Worm (Caenorhabditis elegans): ENCODE measurements around the gene ZC455.1.

DNA sequence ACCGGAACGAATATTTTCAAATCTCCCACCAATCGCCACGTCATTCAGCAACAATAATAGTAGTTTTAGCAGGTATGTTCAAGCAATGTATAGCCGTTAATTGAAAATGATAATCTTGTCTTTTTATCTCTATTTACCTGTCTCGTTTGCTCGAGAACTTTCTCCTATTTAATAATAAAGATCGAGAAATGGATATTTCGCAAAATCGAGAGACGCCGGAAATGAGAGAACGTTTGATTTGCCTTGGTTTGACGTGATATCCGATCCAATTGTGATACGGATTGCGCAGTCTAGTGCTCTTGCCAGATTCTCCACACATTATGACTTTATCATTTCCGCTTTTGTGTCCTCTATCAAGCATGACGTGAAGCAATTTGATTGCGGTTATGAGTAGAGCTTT lies 530 bp downstream of the ZC455.1 start:
- TF ChIP-seq him-1 (tag; optimal IDR thresholded peaks at IDR 0.05) (no peak), dao-5 (tag; optimal IDR thresholded peaks at IDR 0.05) (no peak), W03F9.2 (tag; optimal IDR thresholded peaks at IDR 0.05) (no peak)
